Fruit fly (Drosophila melanogaster): ENCODE measurements around the gene cwo.

DNA sequence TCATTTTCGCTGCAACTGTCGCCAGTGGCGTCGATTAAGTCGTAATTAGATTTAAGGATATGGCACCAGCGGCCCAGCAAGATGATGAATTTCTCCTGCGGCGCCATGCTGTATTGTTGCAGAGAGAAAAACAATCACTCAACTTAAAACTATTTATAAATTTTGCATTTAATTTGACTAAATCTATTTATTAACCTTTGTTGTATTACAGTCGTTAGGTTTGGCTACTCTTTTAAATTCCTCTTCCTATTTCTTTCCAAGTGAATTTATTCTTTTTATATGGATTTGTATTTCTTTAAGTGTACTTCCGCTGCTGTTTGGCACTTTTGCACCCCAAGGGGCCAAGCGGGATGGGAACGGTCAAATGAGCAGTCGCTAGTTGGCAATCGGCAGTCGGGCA lies 60.9 kb downstream of the cwo start:
- TF ChIP-seq fd96Ca (GFP tag; IDR thresholded peaks at IDR 0.05) (no peak), CG14655 (GFP tag; optimal IDR thresholded peaks at IDR 0.05) (no peak), Snoo (tag; optimal IDR thresholded peaks at IDR 0.05) (no peak), CG8159 (tag; optimal IDR thresholded peaks at IDR 0.05) (no peak), CG9948 (tag; optimal IDR thresholded peaks at IDR 0.05) (no peak), CG15710 (tag; optimal IDR thresholded peaks at IDR 0.05) (no peak), Ets98B (GFP tag; IDR thresholded peaks at IDR 0.05) (no peak), EcR (GFP tag; optimal IDR thresholded peaks at IDR 0.05) (no peak)
